ENCODE assay signal across 5 fruit fly cellular contexts in genomic region chrX:19179696-19180255, dm6.
TF ChIP-seq lines count a peak whose summit lies in the region.

Gene CG7556, minus strand, starts transcription at chrX:19179830.
Gene CG7453, plus strand, starts transcription at chrX:19180173.

- TF ChIP-seq CTCF in whole organism, embryonic (GFP tag; optimal IDR thresholded peaks at IDR 0.05; lab: Kevin White, UChicago) = no peak

TF ChIP-seq in whole organism, adult, 20 proteins besides CTCF, POLR2A, EP300 and RAD21 (continues in another document):
- TF ChIP-seq CG14711 (tag; optimal IDR thresholded peaks at IDR 0.05; lab: Kevin White, UChicago) = peak; percentile 72
- peak; percentile 63 for TF ChIP-seq Crg-1 (GFP tag; optimal IDR thresholded peaks at IDR 0.05; lab: Kevin White, UChicago)
- peak; percentile 60 for TF ChIP-seq pad (GFP tag; optimal IDR thresholded peaks at IDR 0.05; lab: Kevin White, UChicago)
- TF ChIP-seq Clk (GFP tag; optimal IDR thresholded peaks at IDR 0.05; lab: Kevin White, UChicago) = no peak
- peak; percentile 74 for TF ChIP-seq CG11617 (GFP tag; optimal IDR thresholded peaks at IDR 0.05; lab: Kevin White, UChicago)
- TF ChIP-seq cic (GFP tag; optimal IDR thresholded peaks at IDR 0.05; lab: Kevin White, UChicago) = peak; percentile 15
- peak; percentile 81 for TF ChIP-seq CG5204 (GFP tag; optimal IDR thresholded peaks at IDR 0.05; lab: Kevin White, UChicago)
- peak; percentile 81 for TF ChIP-seq bab1 (GFP tag; optimal IDR thresholded peaks at IDR 0.05; lab: Kevin White, UChicago)
- peak; percentile 98 for TF ChIP-seq tj (GFP tag; optimal IDR thresholded peaks at IDR 0.05; lab: Kevin White, UChicago)
- peak; percentile 57 for TF ChIP-seq ovo (GFP tag; optimal IDR thresholded peaks at IDR 0.05; lab: Kevin White, UChicago)
- peak; percentile 56 for TF ChIP-seq CG7045 (GFP tag; optimal IDR thresholded peaks at IDR 0.05; lab: Kevin White, UChicago)
- TF ChIP-seq Hr96 (GFP tag; optimal IDR thresholded peaks at IDR 0.05; lab: Kevin White, UChicago) = no peak
- peak; percentile 65 for TF ChIP-seq CG7101 (tag; optimal IDR thresholded peaks at IDR 0.05; lab: Kevin White, UChicago)
- TF ChIP-seq toe (GFP tag; optimal IDR thresholded peaks at IDR 0.05; lab: Kevin White, UChicago) = peak; percentile 76
- TF ChIP-seq CG1620 (GFP tag; optimal IDR thresholded peaks at IDR 0.05; lab: Kevin White, UChicago) = peak; percentile 76
- no peak for TF ChIP-seq kay (GFP tag; lab: Kevin White, UChicago; ENCODE audit: borderline replicate concordance)
- TF ChIP-seq cnc (optimal IDR thresholded peaks at IDR 0.05; lab: Kevin White, UChicago) = no peak
- no peak for TF ChIP-seq CG33017 (tag; optimal IDR thresholded peaks at IDR 0.05; lab: Kevin White, UChicago)

TF ChIP-seq in whole organism, embryonic, 481 proteins besides CTCF, POLR2A, EP300 and RAD21 (continues in another document):
- TF ChIP-seq CG13296 (GFP tag; optimal IDR thresholded peaks at IDR 0.05; lab: Kevin White, UChicago) (peak; percentile 53), CG10654 (GFP tag; optimal IDR thresholded peaks at IDR 0.05; lab: Kevin White, UChicago) (peak; percentile 72), CG18619 (GFP tag; optimal IDR thresholded peaks at IDR 0.05; lab: Kevin White, UChicago) (peak; percentile 64), CG32767 (GFP tag; IDR thresholded peaks at IDR 0.05; lab: Robert Waterston, UW) (peak; percentile 43; the same call in 1 of the 2 replicates), CG10209 (GFP tag; optimal IDR thresholded peaks at IDR 0.05; lab: Kevin White, UChicago) (peak; percentile 65), zen2 (GFP tag; IDR thresholded peaks at IDR 0.05; lab: Robert Waterston, UW; ENCODE audit: partially characterized antibody) (no peak), sna (GFP tag; IDR thresholded peaks at IDR 0.05; lab: Robert Waterston, UW; ENCODE audit: partially characterized antibody) (no peak), CG33213 (GFP tag; optimal IDR thresholded peaks at IDR 0.05; lab: Kevin White, UChicago) (peak; percentile 56), sc (optimal IDR thresholded peaks at IDR 0.05; lab: Kevin White, UChicago) (no peak), sc (GFP tag; optimal IDR thresholded peaks at IDR 0.05; lab: Kevin White, UChicago) (peak; percentile 46), ftz-f1 (GFP tag; optimal IDR thresholded peaks at IDR 0.05; lab: Kevin White, UChicago) (no peak), sisA (GFP tag; IDR thresholded peaks at IDR 0.05; lab: Robert Waterston, UW) (peak; percentile 54; the same call in 1 of the 2 replicates), BtbVII (GFP tag; optimal IDR thresholded peaks at IDR 0.05; lab: Kevin White, UChicago) (peak; percentile 42), wdn (GFP tag; IDR thresholded peaks at IDR 0.05; lab: Robert Waterston, UW) (0 out of 2 replicates have a peak, but pooled peaks have one; percentile 17), bowl (GFP tag; IDR thresholded peaks at IDR 0.05; lab: Robert Waterston, UW) (no peak), lola (GFP tag; optimal IDR thresholded peaks at IDR 0.05; lab: Kevin White, UChicago) (peak in 1 of 3 experiments; percentile 80), CG3847 (GFP tag; IDR thresholded peaks at IDR 0.05; lab: Robert Waterston, UW) (peak; percentile 67)

TF ChIP-seq in whole organism, prepupa, 60 proteins besides CTCF, POLR2A, EP300 and RAD21 (continues in another document):
- TF ChIP-seq salr (GFP tag; optimal IDR thresholded peaks at IDR 0.05; lab: Kevin White, UChicago) (peak; percentile 56 to 73), Met (GFP tag; optimal IDR thresholded peaks at IDR 0.05; lab: Kevin White, UChicago) (peak; percentile 84), CG11294 (GFP tag; IDR thresholded peaks at IDR 0.05; lab: Robert Waterston, UW) (peak; percentile 24; the same call in 1 of the 2 replicates), Eip78C (GFP tag; lab: Kevin White, UChicago) (peak; percentile 83), lz (GFP tag; optimal IDR thresholded peaks at IDR 0.05; lab: Kevin White, UChicago) (peak; percentile 85), ss (GFP tag; optimal IDR thresholded peaks at IDR 0.05; lab: Kevin White, UChicago) (peak in 1 of 2 experiments; percentile 54), Lpt (GFP tag; optimal IDR thresholded peaks at IDR 0.05; lab: Kevin White, UChicago) (peak; percentile 56), CG11762 (GFP tag; optimal IDR thresholded peaks at IDR 0.05; lab: Kevin White, UChicago; ENCODE audit: insufficient read depth) (peak; percentile 40), CG6276 (GFP tag; optimal IDR thresholded peaks at IDR 0.05; lab: Kevin White, UChicago) (peak; percentile 29), CG32006 (GFP tag; optimal IDR thresholded peaks at IDR 0.05; lab: Kevin White, UChicago) (peak; percentile 80), Ets21C (GFP tag; optimal IDR thresholded peaks at IDR 0.05; lab: Kevin White, UChicago) (peak; percentile 76), Hr38 (GFP tag; optimal IDR thresholded peaks at IDR 0.05; lab: Kevin White, UChicago) (no peak), CG3032 (tag; optimal IDR thresholded peaks at IDR 0.05; lab: Kevin White, UChicago) (peak; percentile 66), pdm3 (GFP tag; optimal IDR thresholded peaks at IDR 0.05; lab: Kevin White, UChicago) (peak; percentile 85), Gug (GFP tag; IDR thresholded peaks at IDR 0.05; lab: Robert Waterston, UW) (peak; percentile 56; the same call in 1 of the 2 replicates), svp (GFP tag; lab: Kevin White, UChicago) (peak; percentile 78), CG10631 (GFP tag; optimal IDR thresholded peaks at IDR 0.05; lab: Kevin White, UChicago) (peak; percentile 81), Blimp-1 (GFP tag; optimal IDR thresholded peaks at IDR 0.05; lab: Kevin White, UChicago) (peak; percentile 8), CG8319 (GFP tag; optimal IDR thresholded peaks at IDR 0.05; lab: Kevin White, UChicago) (peak; percentile 54)

TF ChIP-seq in whole organism, pupa, 21 proteins besides CTCF, POLR2A, EP300 and RAD21 (continues in another document):
- TF ChIP-seq CG8301 (tag; optimal IDR thresholded peaks at IDR 0.05; lab: Kevin White, UChicago) (peak; percentile 48), fd96Ca (GFP tag; IDR thresholded peaks at IDR 0.05; lab: Robert Waterston, UW) (0 out of 3 replicates have a peak, but pooled peaks have one; percentile 45), CG8159 (tag; optimal IDR thresholded peaks at IDR 0.05; lab: Kevin White, UChicago) (peak; percentile 74), EcR (GFP tag; optimal IDR thresholded peaks at IDR 0.05; lab: Kevin White, UChicago) (no peak), gl (tag; optimal IDR thresholded peaks at IDR 0.05; lab: Kevin White, UChicago) (no peak), CG32121 (GFP tag; IDR thresholded peaks at IDR 0.05; lab: Robert Waterston, UW) (peak; percentile 37; the same call in 1 of the 2 replicates), CG15710 (tag; optimal IDR thresholded peaks at IDR 0.05; lab: Kevin White, UChicago) (peak; percentile 67), rn (GFP tag; IDR thresholded peaks at IDR 0.05; lab: Robert Waterston, UW) (no peak), CG4496 (GFP tag; IDR thresholded peaks at IDR 0.05; lab: Robert Waterston, UW) (peak; percentile 40; the same call in 1 of the 3 replicates), CG13204 (GFP tag; optimal IDR thresholded peaks at IDR 0.05; lab: Kevin White, UChicago) (no peak), CG34367 (tag; optimal IDR thresholded peaks at IDR 0.05; lab: Kevin White, UChicago) (peak; percentile 64), Ets98B (GFP tag; IDR thresholded peaks at IDR 0.05; lab: Robert Waterston, UW) (0 out of 2 replicates have a peak, but pooled peaks have one; percentile 28), CG10348 (GFP tag; IDR thresholded peaks at IDR 0.05; lab: Robert Waterston, UW) (no peak), Snoo (tag; optimal IDR thresholded peaks at IDR 0.05; lab: Kevin White, UChicago) (peak; percentile 51), CG9948 (tag; optimal IDR thresholded peaks at IDR 0.05; lab: Kevin White, UChicago) (peak; percentile 59), Pif1A (GFP tag; optimal IDR thresholded peaks at IDR 0.05; lab: Kevin White, UChicago) (no peak), CG14655 (GFP tag; optimal IDR thresholded peaks at IDR 0.05; lab: Kevin White, UChicago) (peak; percentile 69), Pif1B (GFP tag; optimal IDR thresholded peaks at IDR 0.05; lab: Kevin White, UChicago) (no peak), CG17806 (tag; optimal IDR thresholded peaks at IDR 0.05; lab: Kevin White, UChicago) (peak; percentile 59), D1 (tag; optimal IDR thresholded peaks at IDR 0.05; lab: Kevin White, UChicago) (no peak)

TF ChIP-seq in whole organism, wandering third instar larva, 38 proteins besides CTCF, POLR2A, EP300 and RAD21 (continues in another document):
- TF ChIP-seq h (GFP tag; optimal IDR thresholded peaks at IDR 0.05; lab: Kevin White, UChicago) = peak; percentile 82
- TF ChIP-seq dsf (GFP tag; optimal IDR thresholded peaks at IDR 0.05; lab: Kevin White, UChicago; ENCODE audit: borderline replicate concordance) = peak; percentile 62
- TF ChIP-seq Sp1 (GFP tag; optimal IDR thresholded peaks at IDR 0.05; lab: Kevin White, UChicago) = peak; percentile 75
- TF ChIP-seq OdsH (GFP tag; optimal IDR thresholded peaks at IDR 0.05; lab: Kevin White, UChicago) = peak; percentile 59
- peak in 1 of 2 experiments; percentile 85 for TF ChIP-seq foxo (GFP tag; optimal IDR thresholded peaks at IDR 0.05; lab: Kevin White, UChicago)
- TF ChIP-seq Dfd (GFP tag; optimal IDR thresholded peaks at IDR 0.05; lab: Kevin White, UChicago) = no peak
- TF ChIP-seq lola (GFP tag; optimal IDR thresholded peaks at IDR 0.05; lab: Kevin White, UChicago) = no peak
- TF ChIP-seq Vsx2 (GFP tag; optimal IDR thresholded peaks at IDR 0.05; lab: Kevin White, UChicago; ENCODE audit: partially characterized antibody) = no peak
- TF ChIP-seq brk (GFP tag; optimal IDR thresholded peaks at IDR 0.05; lab: Kevin White, UChicago) = no peak
- no peak for TF ChIP-seq jim (GFP tag; optimal IDR thresholded peaks at IDR 0.05; lab: Kevin White, UChicago)
- peak; percentile 65 for TF ChIP-seq sv (GFP tag; optimal IDR thresholded peaks at IDR 0.05; lab: Kevin White, UChicago)
- peak; percentile 87 for TF ChIP-seq Myc (optimal IDR thresholded peaks at IDR 0.05; lab: Kevin White, UChicago)
- peak; percentile 58 for TF ChIP-seq dmrt93B (GFP tag; optimal IDR thresholded peaks at IDR 0.05; lab: Kevin White, UChicago)
- TF ChIP-seq HLH106 (tag; optimal IDR thresholded peaks at IDR 0.05; lab: Kevin White, UChicago) = peak; percentile 76
- TF ChIP-seq CG9705 (GFP tag; optimal IDR thresholded peaks at IDR 0.05; lab: Kevin White, UChicago) = peak; percentile 59
- no peak for TF ChIP-seq sage (GFP tag; optimal IDR thresholded peaks at IDR 0.05; lab: Kevin White, UChicago)
- TF ChIP-seq dl (GFP tag; optimal IDR thresholded peaks at IDR 0.05; lab: Kevin White, UChicago; ENCODE audit: insufficient read depth in 1 of 2, partially characterized antibody in 2 of 2) = no peak
- TF ChIP-seq Hr83 (GFP tag; optimal IDR thresholded peaks at IDR 0.05; lab: Kevin White, UChicago; ENCODE audit: poor library complexity, severe bottlenecking) = no peak
- TF ChIP-seq pan (optimal IDR thresholded peaks at IDR 0.05; lab: Kevin White, UChicago) = no peak
- peak; percentile 72 for TF ChIP-seq psq (GFP tag; optimal IDR thresholded peaks at IDR 0.05; lab: Kevin White, UChicago)
- TF ChIP-seq N (GFP tag; optimal IDR thresholded peaks at IDR 0.05; lab: Kevin White, UChicago) = no peak
- TF ChIP-seq br (GFP tag; optimal IDR thresholded peaks at IDR 0.05; lab: Kevin White, UChicago) = peak; percentile 77
- peak; percentile 78 for TF ChIP-seq rgr (GFP tag; optimal IDR thresholded peaks at IDR 0.05; lab: Kevin White, UChicago)
